Worm (Caenorhabditis elegans) whole organism, mixed stage, embryonic: ENCODE results near the gene mml-1.

Experiments
- nhr-2 ChIP-seq: fragments of 150-350 bp; optimal IDR thresholded peaks from 2 replicates; lab custom pipeline; 2014; ENCODE audit warnings: missing biosample characterization, missing genetic modification characterization
- nhr-28 ChIP-seq: fragments of 150-350 bp; optimal IDR thresholded peaks from 2 replicates; lab custom pipeline; 2014; ENCODE audit warnings: missing biosample characterization, missing genetic modification characterization
- zip-8 ChIP-seq: fragments of 150-350 bp; optimal IDR thresholded peaks from 2 replicates; lab custom pipeline; 2014; ENCODE audit warnings: missing biosample characterization, missing genetic modification characterization

DNA sequence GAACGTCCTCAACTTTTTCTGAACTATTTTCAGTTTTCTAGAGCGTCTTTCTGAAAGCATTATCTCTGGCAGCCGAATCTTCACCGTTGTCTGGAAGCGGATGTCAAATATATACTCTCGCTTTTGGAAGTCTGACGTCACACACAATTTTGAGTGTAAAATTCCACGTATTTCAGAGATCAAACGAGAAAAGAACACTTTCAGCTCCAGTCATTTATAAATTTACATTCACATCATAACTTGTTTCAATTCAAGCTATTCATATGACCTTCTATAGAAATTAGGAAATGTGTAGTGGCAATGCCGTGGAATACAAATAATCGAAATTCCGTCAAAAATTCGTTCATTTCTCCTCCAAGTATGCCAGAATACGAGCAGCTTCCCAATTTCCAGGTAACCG lies 8.9 kb downstream of the mml-1 start, which contains the start of gene F08F8.11:
- TF ChIP-seq nhr-2 (tag; lab: Kevin White, UChicago), result no peak
- TF ChIP-seq zip-8 (tag; lab: Kevin White, UChicago), result no peak
- no peak for TF ChIP-seq nhr-28 (tag; lab: Kevin White, UChicago)
